Worm (Caenorhabditis elegans) whole organism, L1 larva: Measurements from ENCODE around the gene gly-14.

Experiments
- C04F5.9 ChIP-seq: sonication (generic microtip); optimal IDR thresholded peaks from 2 replicates; lab custom pipeline; 2016; ENCODE audit warnings: missing genetic modification characterization, missing compliant biosample characterization
- C16A3.4 ChIP-seq: fragments of 150-350 bp; optimal IDR thresholded peaks from 2 replicates; lab custom pipeline; 2014; ENCODE audit warnings: missing biosample characterization, missing genetic modification characterization
- F16B12.6 ChIP-seq: fragments of 150-350 bp; optimal IDR thresholded peaks from 2 replicates; lab custom pipeline; 2014; ENCODE audit warnings: missing biosample characterization, missing genetic modification characterization
- Y116A8C.19 ChIP-seq: sonication (generic microtip); optimal IDR thresholded peaks from 2 replicates; lab custom pipeline; 2016; ENCODE audit warnings: missing compliant biosample characterization, missing genetic modification characterization, borderline replicate concordance
- alr-1 ChIP-seq: fragments of 200-800 bp; sonication (Bioruptor generic); optimal IDR thresholded peaks from 2 replicates; lab custom pipeline; 2018; ENCODE audit warnings: borderline replicate concordance, mild to moderate bottlenecking, missing genetic modification characterization, missing compliant biosample characterization
- aly-2 ChIP-seq: fragments of 150-350 bp; optimal IDR thresholded peaks from 2 replicates; lab custom pipeline; 2014; ENCODE audit warnings: missing biosample characterization, missing genetic modification characterization
- ceh-63 ChIP-seq: fragments of 200-800 bp; sonication (Bioruptor generic); optimal IDR thresholded peaks from 2 replicates; lab custom pipeline; 2018; ENCODE audit warnings: mild to moderate bottlenecking, missing genetic modification characterization, missing compliant biosample characterization
- ceh-88 ChIP-seq: fragments of 200-800 bp; sonication (Bioruptor generic); IDR thresholded peaks from 2 replicates; pipeline ENCODE4 v1.3.6; 2022; ENCODE audit warnings: missing genetic modification characterization, missing compliant biosample characterization
- ceh-90 ChIP-seq: sonication (generic microtip); optimal IDR thresholded peaks from 2 replicates; lab custom pipeline; 2016; ENCODE audit warnings: missing genetic modification characterization, missing compliant biosample characterization
- ces-1 ChIP-seq: fragments of 150-350 bp; optimal IDR thresholded peaks from 2 replicates; lab custom pipeline; 2014; ENCODE audit warnings: missing biosample characterization, missing genetic modification reagents, missing genetic modification characterization
- dpl-1 ChIP-seq, 3 experiments: fragments of 150-350 bp in 2 of 3; sonication (generic microtip) in 1 of 3; optimal IDR thresholded peaks; 2 replicates each; lab custom pipeline; 2014 to 2017; ENCODE audit warnings: missing biosample characterization in 3 of 3, missing genetic modification characterization in 3 of 3, missing genetic modification reagents in 3 of 3
- dsc-1 ChIP-seq: sonication (generic microtip); optimal IDR thresholded peaks from 2 replicates; lab custom pipeline; 2016; ENCODE audit warnings: mild to moderate bottlenecking, missing genetic modification characterization, missing compliant biosample characterization
- efl-1 ChIP-seq, 4 experiments: fragments of 150-350 bp; optimal IDR thresholded peaks in 3 of 4; peaks in 1 of 4; 1 replicate in 1 of 4; 2 replicates in 3 of 4; lab custom pipeline; 2014; ENCODE audit warnings: missing biosample characterization in 2 of 4, missing genetic modification characterization in 2 of 4, missing genetic modification reagents in 2 of 4
- efl-3 ChIP-seq: fragments of 200-800 bp; sonication (Bioruptor generic); optimal IDR thresholded peaks from 2 replicates; lab custom pipeline; 2018; ENCODE audit warnings: mild to moderate bottlenecking, missing genetic modification characterization, missing compliant biosample characterization
- egl-27 ChIP-seq, 2 experiments: fragments of 150-350 bp in 1 of 2; sonication (generic microtip); optimal IDR thresholded peaks; 3 replicates each; lab custom pipeline; 2017 to 2018; ENCODE audit warnings: missing biosample characterization in 2 of 2, missing genetic modification characterization in 2 of 2, missing genetic modification reagents in 2 of 2
- elt-2 ChIP-seq: sonication (generic microtip); optimal IDR thresholded peaks from 2 replicates; lab custom pipeline; 2016; ENCODE audit warnings: missing genetic modification characterization, mild to moderate bottlenecking, inconsistent platforms, missing compliant biosample characterization, missing genetic modification reagents
- elt-3 ChIP-seq, 6 experiments: fragments of 150-350 bp in 1 of 6; sonication (generic microtip); optimal IDR thresholded peaks; 2 replicates each; lab custom pipeline; 2017 to 2018; ENCODE audit warnings: missing biosample characterization in 6 of 6, missing genetic modification characterization in 6 of 6, inconsistent platforms in 1 of 6
- fkh-10 ChIP-seq: sonication (generic microtip); optimal IDR thresholded peaks from 2 replicates; lab custom pipeline; 2017; ENCODE audit warnings: missing biosample characterization, missing genetic modification reagents, missing genetic modification characterization
- fkh-4 ChIP-seq: sonication (generic microtip); optimal IDR thresholded peaks from 2 replicates; lab custom pipeline; 2016; ENCODE audit warnings: missing compliant biosample characterization, missing genetic modification characterization, borderline replicate concordance
- fkh-8 ChIP-seq: sonication (generic microtip); optimal IDR thresholded peaks from 2 replicates; lab custom pipeline; 2016; ENCODE audit warnings: mild to moderate bottlenecking, missing genetic modification characterization, missing compliant biosample characterization
- hlh-17 ChIP-seq: fragments of 200-800 bp; sonication (Bioruptor generic); optimal IDR thresholded peaks from 2 replicates; lab custom pipeline; 2018; ENCODE audit warnings: missing genetic modification characterization, mild to moderate bottlenecking, missing compliant biosample characterization, moderate library complexity, borderline replicate concordance
- hlh-4 ChIP-seq: sonication (generic microtip); optimal IDR thresholded peaks from 2 replicates; lab custom pipeline; 2016; ENCODE audit warnings: mild to moderate bottlenecking, missing genetic modification characterization, missing compliant biosample characterization
- irx-1 ChIP-seq: sonication (generic microtip); optimal IDR thresholded peaks from 2 replicates; lab custom pipeline; 2016; ENCODE audit warnings: missing genetic modification characterization, missing compliant biosample characterization
- isw-1 ChIP-seq: fragments of 200-800 bp; sonication (Bioruptor generic); IDR thresholded peaks from 2 replicates; pipeline ENCODE4 v1.3.6; 2022; ENCODE audit warnings: missing genetic modification characterization, missing compliant biosample characterization
- lin-14 ChIP-seq: fragments of 200-800 bp; sonication (Bioruptor generic); optimal IDR thresholded peaks from 2 replicates; lab custom pipeline; 2018; ENCODE audit warnings: mild to moderate bottlenecking, missing genetic modification characterization, moderate library complexity, missing compliant biosample characterization
- lin-35 ChIP-seq, 2 experiments: fragments of 150-350 bp; optimal IDR thresholded peaks; 2 replicates each; lab custom pipeline; 2014; ENCODE audit warnings: missing biosample characterization in 2 of 2, missing genetic modification characterization in 2 of 2, missing genetic modification reagents in 2 of 2
- lin-39 ChIP-seq: fragments of 150-350 bp; optimal IDR thresholded peaks from 2 replicates; lab custom pipeline; 2014; ENCODE audit warnings: missing biosample characterization, missing genetic modification reagents, missing genetic modification characterization
- lir-3 ChIP-seq: sonication (generic microtip); optimal IDR thresholded peaks from 2 replicates; lab custom pipeline; 2016; ENCODE audit warnings: mild to moderate bottlenecking, missing genetic modification characterization, moderate library complexity, missing compliant biosample characterization; ENCODE audit not compliant: poor library complexity
- mdl-1 ChIP-seq, 2 experiments: fragments of 150-350 bp; optimal IDR thresholded peaks; 2 replicates each; lab custom pipeline; 2014 to 2017; ENCODE audit warnings: missing biosample characterization in 2 of 2, missing genetic modification characterization in 2 of 2, inconsistent platforms in 1 of 2
- nhr-11 ChIP-seq: fragments of 150-350 bp; optimal IDR thresholded peaks from 2 replicates; lab custom pipeline; 2014; ENCODE audit warnings: missing biosample characterization, missing genetic modification characterization
- nhr-19 ChIP-seq: fragments of 200-800 bp; sonication (Bioruptor generic); conservative IDR thresholded peaks from 2 replicates; pipeline ENCODE4 v1.3.6; 2022; ENCODE audit warnings: missing genetic modification characterization, missing compliant biosample characterization
- nhr-20 ChIP-seq: sonication (generic microtip); optimal IDR thresholded peaks from 2 replicates; lab custom pipeline; 2016; ENCODE audit warnings: mild to moderate bottlenecking, missing genetic modification characterization, missing compliant biosample characterization
- nhr-237 ChIP-seq: fragments of 150-350 bp; optimal IDR thresholded peaks from 2 replicates; lab custom pipeline; 2014; ENCODE audit warnings: missing biosample characterization, missing genetic modification characterization
- nhr-28 ChIP-seq: fragments of 150-350 bp; optimal IDR thresholded peaks from 2 replicates; lab custom pipeline; 2014; ENCODE audit warnings: missing biosample characterization, missing genetic modification characterization
- nhr-47 ChIP-seq: sonication (generic microtip); optimal IDR thresholded peaks from 2 replicates; lab custom pipeline; 2016; ENCODE audit warnings: mild to moderate bottlenecking, missing genetic modification characterization, moderate library complexity, missing compliant biosample characterization
- nhr-71 ChIP-seq: sonication (generic microtip); optimal IDR thresholded peaks from 2 replicates; lab custom pipeline; 2016; ENCODE audit warnings: mild to moderate bottlenecking, missing genetic modification characterization, moderate library complexity, missing compliant biosample characterization
- nhr-76 ChIP-seq: sonication (generic microtip); optimal IDR thresholded peaks from 2 replicates; lab custom pipeline; 2017; ENCODE audit warnings: missing biosample characterization, missing genetic modification characterization
- nhr-85 ChIP-seq: sonication (generic microtip); peaks from one replicate; lab custom pipeline; 2016; ENCODE audit warnings: missing genetic modification characterization, inconsistent platforms, missing compliant biosample characterization
- nhr-90 ChIP-seq: sonication (generic microtip); optimal IDR thresholded peaks from 2 replicates; lab custom pipeline; 2016; ENCODE audit warnings: mild to moderate bottlenecking, missing genetic modification characterization, missing compliant biosample characterization; ENCODE audit not compliant: poor library complexity
- pax-3 ChIP-seq: fragments of 200-800 bp; sonication (Bioruptor generic); optimal IDR thresholded peaks from 2 replicates; lab custom pipeline; 2018; ENCODE audit warnings: mild to moderate bottlenecking, missing genetic modification characterization, moderate library complexity, missing compliant biosample characterization
- pqm-1 ChIP-seq: sonication (generic microtip); optimal IDR thresholded peaks from 3 replicates; lab custom pipeline; 2017; ENCODE audit warnings: missing biosample characterization, missing genetic modification characterization
- rnt-1 ChIP-seq: sonication (generic microtip); optimal IDR thresholded peaks from 2 replicates; lab custom pipeline; 2016; ENCODE audit warnings: mild to moderate bottlenecking, missing genetic modification characterization, moderate library complexity, missing compliant biosample characterization
- snu-23 ChIP-seq: sonication (generic microtip); optimal IDR thresholded peaks from 2 replicates; lab custom pipeline; 2016; ENCODE audit warnings: missing genetic modification characterization, missing compliant biosample characterization
- sox-4 ChIP-seq: sonication (generic microtip); optimal IDR thresholded peaks from 2 replicates; lab custom pipeline; 2016; ENCODE audit warnings: missing genetic modification characterization, missing compliant biosample characterization
- sptf-1 ChIP-seq: fragments of 150-350 bp; optimal IDR thresholded peaks from 2 replicates; lab custom pipeline; 2014; ENCODE audit warnings: missing biosample characterization, missing genetic modification characterization
- swsn-7 ChIP-seq: sonication (generic microtip); optimal IDR thresholded peaks from 2 replicates; lab custom pipeline; 2016; ENCODE audit warnings: missing genetic modification characterization, missing compliant biosample characterization
- tbx-2 ChIP-seq: sonication (generic microtip); optimal IDR thresholded peaks from 2 replicates; lab custom pipeline; 2016; ENCODE audit warnings: missing genetic modification characterization, missing compliant biosample characterization
- unc-30 ChIP-seq: sonication (generic microtip); optimal IDR thresholded peaks from 2 replicates; lab custom pipeline; 2017; ENCODE audit warnings: missing biosample characterization, missing genetic modification characterization
- unc-86 ChIP-seq: sonication (generic microtip); optimal IDR thresholded peaks from 2 replicates; lab custom pipeline; 2016; ENCODE audit warnings: missing genetic modification characterization, missing compliant biosample characterization
- xbp-1 ChIP-seq: sonication (generic microtip); optimal IDR thresholded peaks from 2 replicates; lab custom pipeline; 2016; ENCODE audit warnings: missing genetic modification characterization, missing compliant biosample characterization
- ztf-11 ChIP-seq, 2 experiments: sonication (generic microtip); optimal IDR thresholded peaks; 2 replicates each; lab custom pipeline; 2016 to 2017; ENCODE audit warnings: missing genetic modification characterization in 2 of 2, missing biosample characterization in 1 of 2, missing compliant biosample characterization in 1 of 2
- ztf-4 ChIP-seq: fragments of 150-350 bp; optimal IDR thresholded peaks from 2 replicates; lab custom pipeline; 2014; ENCODE audit warnings: missing biosample characterization, missing genetic modification characterization

gly-14 gene

ce11 chrIII:3476245-3476644, 16.8 kb downstream of the gly-14 start:
- TF ChIP-seq fkh-8 (tag; lab: Kevin White, UChicago): peak; percentile 75
- TF ChIP-seq nhr-47 (tag; lab: Kevin White, UChicago): peak; percentile 77
- no peak for TF ChIP-seq nhr-76 (tag; lab: Kevin White, UChicago)
- no peak for TF ChIP-seq hlh-4 (tag; lab: Kevin White, UChicago)
- TF ChIP-seq Y116A8C.19 (tag; lab: Kevin White, UChicago): peak; percentile 77
- peak; percentile 65; the same call in 1 of the 2 replicates for TF ChIP-seq ceh-88 (GFP tag; lab: Robert Waterston, UW)
- TF ChIP-seq unc-86 (tag; lab: Kevin White, UChicago): peak; percentile 54
- peak; percentile 69 for TF ChIP-seq nhr-71 (tag; lab: Kevin White, UChicago)
- TF ChIP-seq aly-2: peak; percentile 1
- peak; percentile 59 for TF ChIP-seq nhr-20 (tag; lab: Kevin White, UChicago)
- peak; percentile 81 for TF ChIP-seq ceh-90
- TF ChIP-seq sptf-1 (tag; lab: Kevin White, UChicago): no peak
- TF ChIP-seq C04F5.9: peak; percentile 27
- TF ChIP-seq nhr-28 (tag; lab: Kevin White, UChicago): no peak
- TF ChIP-seq C16A3.4 (tag; lab: Kevin White, UChicago): no peak
- TF ChIP-seq lin-14: peak; percentile 41
- no peak for TF ChIP-seq mdl-1 (tag; optimal IDR thresholded peaks at IDR 0.05; lab: Kevin White, UChicago)
- peak; percentile 86 for TF ChIP-seq nhr-90
- TF ChIP-seq nhr-85 (tag; lab: Kevin White, UChicago): peak; percentile 82
- no peak for TF ChIP-seq egl-27 (tag; optimal IDR thresholded peaks at IDR 0.05; lab: Kevin White, UChicago)
- no peak for TF ChIP-seq nhr-11
- peak; percentile 73 for TF ChIP-seq tbx-2
- peak in 1 of 2 experiments; percentile 86 for TF ChIP-seq ztf-11 (tag; optimal IDR thresholded peaks at IDR 0.05; lab: Kevin White, UChicago)
- no peak for TF ChIP-seq ztf-4
- no peak for TF ChIP-seq alr-1 (tag; lab: Kevin White, UChicago)
- TF ChIP-seq nhr-19 (GFP tag; lab: Robert Waterston, UW): peak; percentile 47
- no peak for TF ChIP-seq nhr-237 (tag; lab: Kevin White, UChicago)
- peak; percentile 48 for TF ChIP-seq snu-23 (GFP tag; lab: Kevin White, UChicago)
- TF ChIP-seq F16B12.6 (tag; lab: Kevin White, UChicago): no peak
- peak; percentile 24 for TF ChIP-seq rnt-1 (tag; lab: Kevin White, UChicago)
- peak; percentile 96 for TF ChIP-seq pax-3 (tag; lab: Kevin White, UChicago)
- TF ChIP-seq lir-3 (tag; lab: Kevin White, UChicago): peak; percentile 82
- TF ChIP-seq ces-1: no peak
- peak; percentile 22 for TF ChIP-seq efl-3 (GFP tag; lab: Kevin White, UChicago)
- TF ChIP-seq irx-1 (tag; lab: Kevin White, UChicago): peak; percentile 31
- no peak for TF ChIP-seq pqm-1 (tag; lab: Kevin White, UChicago)
- peak in 1 of 2 experiments; percentile 11 for TF ChIP-seq lin-35 (GFP tag; optimal IDR thresholded peaks at IDR 0.05; lab: Kevin White, UChicago)
- TF ChIP-seq elt-3 (tag; optimal IDR thresholded peaks at IDR 0.05; lab: Kevin White, UChicago): no peak
- no peak for TF ChIP-seq lin-39 (tag; lab: Kevin White, UChicago)
- TF ChIP-seq elt-2 (tag; lab: Kevin White, UChicago): peak; percentile 21
- no peak for TF ChIP-seq unc-30 (tag; lab: Kevin White, UChicago)
- TF ChIP-seq swsn-7 (tag; lab: Kevin White, UChicago): peak; percentile 40
- no peak for TF ChIP-seq dpl-1 (GFP tag; optimal IDR thresholded peaks at IDR 0.05; lab: Kevin White, UChicago)
- TF ChIP-seq ceh-63 (GFP tag; lab: Kevin White, UChicago): peak; percentile 82
- TF ChIP-seq isw-1: peak; percentile 78
- peak; percentile 60 for TF ChIP-seq xbp-1 (tag; lab: Kevin White, UChicago)
- TF ChIP-seq hlh-17 (GFP tag; lab: Kevin White, UChicago): no peak
- TF ChIP-seq fkh-4: peak; percentile 78
- peak; percentile 59 for TF ChIP-seq dsc-1
- peak; percentile 14 to 23 for TF ChIP-seq efl-1 (optimal IDR thresholded peaks at IDR 0.05; lab: Kevin White, UChicago)
- peak; percentile 14 to 91 for TF ChIP-seq efl-1 (GFP tag; optimal IDR thresholded peaks at IDR 0.05 in 1 of 2; lab: Kevin White, UChicago)
- no peak for TF ChIP-seq fkh-10 (GFP tag; lab: Kevin White, UChicago)
- TF ChIP-seq sox-4: peak; percentile 76
